Fruit fly (Drosophila melanogaster) S2 (cell line): Measurements from ENCODE around the gene Wdr81.

Source experiments
- CG8478 ChIP-seq: fragments of >200 bp; optimal IDR thresholded peaks from 2 replicates; lab custom pipeline; 2018
- CTCF ChIP-seq, 2 experiments: fragments of >200 bp; optimal IDR thresholded peaks; 2 replicates each; lab custom pipeline; 2018

DNA sequence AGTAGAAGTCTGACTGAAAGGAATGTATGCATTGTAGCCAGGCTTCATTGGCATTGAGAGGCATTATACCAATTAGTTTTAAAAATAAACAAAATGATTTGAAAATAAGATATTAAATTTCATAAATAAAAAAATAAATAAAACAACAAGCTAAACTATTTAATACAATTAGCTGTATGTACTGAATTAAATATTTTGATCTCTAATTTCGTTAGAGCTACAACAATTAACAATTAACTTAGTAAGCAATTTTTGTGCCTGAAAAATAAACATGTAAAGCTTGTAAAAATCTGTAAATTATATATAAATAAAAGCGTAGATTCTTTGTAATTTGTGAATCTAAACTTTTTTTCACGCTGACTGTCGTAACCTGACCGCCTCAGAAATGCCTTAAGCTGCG lies 12.9 kb downstream of the Wdr81 start, which contains the start of gene Rh5:
- TF ChIP-seq CTCF (optimal IDR thresholded peaks at IDR 0.05; lab: Kevin White, UChicago) (no peak), CG8478 (lab: Kevin White, UChicago) (no peak)
